Worm (Caenorhabditis elegans): ENCODE data around the gene K07E8.7.

DNA sequence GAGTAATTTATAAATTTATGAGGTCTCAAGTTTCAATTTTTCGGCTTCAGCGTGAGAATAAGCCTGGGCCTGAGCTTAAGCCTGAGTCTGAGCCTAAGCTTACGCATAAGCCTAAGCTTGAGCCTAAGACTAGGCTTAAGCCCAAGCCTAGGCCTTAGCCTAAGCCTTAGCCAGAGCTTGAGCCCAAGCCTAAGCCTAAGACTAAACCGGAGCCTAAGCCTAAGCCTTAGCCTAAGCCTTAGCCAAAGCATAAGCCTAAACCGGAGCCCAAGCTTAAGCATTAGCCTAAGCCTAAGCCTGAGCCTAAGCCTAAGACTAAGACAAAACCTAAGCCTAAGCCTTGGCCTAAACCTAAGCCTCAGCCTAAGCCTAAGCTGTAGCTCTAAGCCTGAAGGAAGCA, 6.4 kb downstream of the K07E8.7 start:
- TF ChIP-seq him-1 (tag; optimal IDR thresholded peaks at IDR 0.05) (no peak), dao-5 (tag; optimal IDR thresholded peaks at IDR 0.05) (no peak)
